Worm (Caenorhabditis elegans): ENCODE measurements around the gene fbxa-192.

The fbxa-192 gene

DNA sequence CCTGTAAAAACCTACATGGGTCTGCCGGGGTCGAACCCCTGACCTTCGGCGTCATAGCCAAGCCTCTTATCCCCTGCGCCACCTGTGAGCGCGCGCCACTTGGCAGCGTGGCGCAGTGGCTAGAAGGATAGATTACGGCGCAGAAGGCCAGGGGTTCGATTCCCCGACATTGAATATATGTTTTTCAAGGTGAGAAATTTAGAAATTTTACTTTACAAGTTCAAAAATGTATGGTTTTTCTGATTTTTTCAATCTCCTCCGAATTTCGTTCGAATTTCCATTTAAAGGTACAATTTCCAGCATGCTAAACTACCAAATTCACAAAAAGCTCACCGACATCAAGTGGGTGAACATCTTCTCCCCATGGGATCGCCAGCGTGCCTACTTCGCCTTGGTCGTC is 9.7 kb upstream of the fbxa-192 start, which contains the start of gene dgat-2:
TSS of gene dgat-2 (plus strand) at position 301 of the 400 bp plus-strand sequence.
- no peak for TF ChIP-seq fkh-2 (tag; optimal IDR thresholded peaks at IDR 0.05)
- no peak for TF ChIP-seq nhr-25 (tag; optimal IDR thresholded peaks at IDR 0.05)
- TF ChIP-seq egl-5 (tag; optimal IDR thresholded peaks at IDR 0.05), result no peak
- TF ChIP-seq mml-1 (tag; optimal IDR thresholded peaks at IDR 0.05), result no peak
- TF ChIP-seq ceh-82 (tag; optimal IDR thresholded peaks at IDR 0.05), result no peak
- no peak for TF ChIP-seq ztf-11 (tag; optimal IDR thresholded peaks at IDR 0.05)
- no peak for TF ChIP-seq hmg-11 (tag; optimal IDR thresholded peaks at IDR 0.05)
- TF ChIP-seq aly-2 (tag; optimal IDR thresholded peaks at IDR 0.05), result no peak
- no peak for TF ChIP-seq jun-1 (tag; optimal IDR thresholded peaks at IDR 0.05)
- no peak for TF ChIP-seq mdl-1 (tag; optimal IDR thresholded peaks at IDR 0.05)
- no peak for TF ChIP-seq nhr-23 (tag; optimal IDR thresholded peaks at IDR 0.05)
- no peak for TF ChIP-seq lin-15B (tag; optimal IDR thresholded peaks at IDR 0.05)
- no peak for TF ChIP-seq snpc-4 (tag; optimal IDR thresholded peaks at IDR 0.05)
- no peak for TF ChIP-seq ztf-4 (tag; optimal IDR thresholded peaks at IDR 0.05)

DNA sequence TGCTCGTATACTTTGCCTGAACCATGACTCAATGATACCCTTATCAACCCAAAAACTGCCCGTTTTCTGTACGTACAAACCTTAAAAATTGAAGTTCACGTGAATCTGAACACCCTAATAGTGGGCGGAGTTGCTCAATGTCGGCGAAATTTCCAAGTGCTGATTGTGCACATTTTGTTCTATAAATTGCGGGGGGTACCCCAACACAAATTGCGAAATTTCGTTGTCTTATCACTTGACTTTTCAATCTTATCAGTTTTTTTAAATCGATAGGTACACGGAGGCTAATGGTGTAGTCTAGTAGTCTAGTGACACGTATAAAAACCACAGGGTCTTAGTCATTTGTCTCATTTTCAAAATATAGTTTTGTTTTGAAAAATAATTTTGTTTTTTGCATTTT is 8.9 kb upstream of the fbxa-192 start, which contains the start of gene fbxa-108:
TSS of gene fbxa-108 (minus strand) at position 158 of the 400 bp plus-strand sequence.
- TF ChIP-seq pqm-1 (tag; optimal IDR thresholded peaks at IDR 0.05) (peak; percentile 99), snpc-4 (tag; optimal IDR thresholded peaks at IDR 0.05) (peak; percentile 14), nhr-11 (tag; optimal IDR thresholded peaks at IDR 0.05) (no peak), pha-4 (tag; optimal IDR thresholded peaks at IDR 0.05) (peak; percentile 71), elt-2 (tag; optimal IDR thresholded peaks at IDR 0.05) (peak; percentile 100), nhr-43 (tag; optimal IDR thresholded peaks at IDR 0.05; ENCODE audit: poor library complexity, severe bottlenecking) (no peak), jun-1 (tag; optimal IDR thresholded peaks at IDR 0.05) (peak; percentile 87), ceh-28 (tag; optimal IDR thresholded peaks at IDR 0.05) (peak; percentile 60)

DNA sequence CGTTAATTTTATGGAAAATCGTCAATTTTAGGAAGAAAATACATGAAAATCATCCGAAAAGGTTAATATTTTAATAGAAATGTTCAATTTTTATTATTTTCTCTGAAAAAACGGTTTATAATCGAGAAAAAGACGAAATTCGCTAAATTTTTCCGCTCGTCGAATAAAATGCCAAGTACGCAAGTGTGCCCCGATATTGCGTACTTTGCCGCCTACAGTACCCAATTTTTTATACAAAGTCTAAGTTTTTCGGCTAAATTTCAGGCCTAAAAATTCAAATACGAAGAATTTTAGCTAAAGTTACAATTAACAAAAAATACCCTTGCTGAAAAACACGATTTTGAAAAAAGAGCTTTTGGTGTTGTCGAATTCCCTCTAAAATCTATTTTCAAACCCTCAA is 8.5 kb upstream of the fbxa-192 start:
- no peak for TF ChIP-seq eor-1 (tag; optimal IDR thresholded peaks at IDR 0.05)
- no peak for TF ChIP-seq nhr-23 (tag; optimal IDR thresholded peaks at IDR 0.05)
- TF ChIP-seq ceh-16 (tag; optimal IDR thresholded peaks at IDR 0.05), result no peak
- no peak for TF ChIP-seq nhr-12 (tag; optimal IDR thresholded peaks at IDR 0.05)
- TF ChIP-seq skn-1 (tag; optimal IDR thresholded peaks at IDR 0.05), result no peak
- no peak for TF ChIP-seq R02D3.7 (tag; optimal IDR thresholded peaks at IDR 0.05)
- TF ChIP-seq elt-1 (tag; optimal IDR thresholded peaks at IDR 0.05), result no peak
- TF ChIP-seq nhr-28 (tag; optimal IDR thresholded peaks at IDR 0.05), result no peak
- TF ChIP-seq fos-1 (tag; optimal IDR thresholded peaks at IDR 0.05), result no peak
- no peak for TF ChIP-seq ama-1 (optimal IDR thresholded peaks at IDR 0.05)
- TF ChIP-seq tbx-2 (tag; optimal IDR thresholded peaks at IDR 0.05), result no peak
- TF ChIP-seq elt-2 (tag; optimal IDR thresholded peaks at IDR 0.05), result no peak
- TF ChIP-seq hmg-11 (tag; optimal IDR thresholded peaks at IDR 0.05), result no peak
- TF ChIP-seq unc-62 (GFP tag; optimal IDR thresholded peaks at IDR 0.05), result no peak

DNA sequence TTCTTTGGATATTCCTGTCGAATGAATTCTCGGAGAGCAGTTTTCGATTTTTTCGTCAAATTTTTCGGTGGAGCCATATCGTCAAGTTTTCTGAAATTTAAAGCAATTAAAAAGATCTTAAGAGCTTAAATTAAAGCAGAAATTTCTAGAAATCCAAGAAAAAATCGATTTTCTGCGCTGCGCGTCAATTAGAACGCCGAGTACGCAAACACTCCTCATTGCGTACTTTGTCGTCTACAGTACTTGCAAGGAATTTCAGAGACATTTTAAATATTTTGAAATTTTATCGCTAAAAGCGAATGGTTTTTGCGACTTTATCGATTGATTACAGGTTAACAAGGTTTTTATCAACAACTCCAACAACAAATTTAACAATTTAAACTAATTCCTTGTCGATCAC is 4.9 kb upstream of the fbxa-192 start:
- TF ChIP-seq mdl-1 (tag; optimal IDR thresholded peaks at IDR 0.05) (no peak), elt-2 (tag; optimal IDR thresholded peaks at IDR 0.05) (no peak), ztf-4 (tag; optimal IDR thresholded peaks at IDR 0.05) (no peak), eor-1 (tag; optimal IDR thresholded peaks at IDR 0.05) (no peak), fkh-2 (tag; optimal IDR thresholded peaks at IDR 0.05) (no peak), nhr-23 (tag; optimal IDR thresholded peaks at IDR 0.05) (no peak), lsy-12 (tag; optimal IDR thresholded peaks at IDR 0.05) (no peak), nhr-67 (tag; optimal IDR thresholded peaks at IDR 0.05) (no peak)

DNA sequence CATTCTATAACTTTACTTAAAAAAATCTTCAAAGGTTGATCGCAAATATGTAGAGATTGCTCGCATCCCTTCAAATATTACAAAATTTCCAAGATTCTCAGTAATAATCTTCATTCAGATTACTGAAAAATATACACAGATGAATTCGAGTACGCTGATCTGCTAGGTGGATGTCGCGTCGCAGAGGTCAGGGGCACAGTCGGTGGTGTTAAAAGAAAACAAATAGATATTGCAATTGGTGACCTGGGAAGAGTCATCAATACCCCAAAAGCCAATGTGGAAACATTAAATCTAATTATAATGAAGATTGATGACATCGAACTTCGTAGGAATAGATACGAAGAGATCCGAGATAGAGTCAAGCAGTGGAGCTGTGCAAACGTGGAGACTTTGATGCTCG is 21.8 kb downstream of the fbxa-192 start, which contains the start of gene F57G4.10:
TSS of gene F57G4.10 (plus strand) at position 301 of the 400 bp plus-strand sequence.
- no peak for TF ChIP-seq ceh-82 (tag; optimal IDR thresholded peaks at IDR 0.05)
- no peak for TF ChIP-seq nhr-25 (tag; optimal IDR thresholded peaks at IDR 0.05)
- no peak for TF ChIP-seq ztf-11 (tag; optimal IDR thresholded peaks at IDR 0.05)
- no peak for TF ChIP-seq nhr-237 (tag; optimal IDR thresholded peaks at IDR 0.05)
- no peak for TF ChIP-seq nhr-77 (tag; optimal IDR thresholded peaks at IDR 0.05)
- TF ChIP-seq nhr-11 (tag; optimal IDR thresholded peaks at IDR 0.05), result no peak
- no peak for TF ChIP-seq unc-62 (GFP tag; optimal IDR thresholded peaks at IDR 0.05)
- TF ChIP-seq daf-12 (tag; optimal IDR thresholded peaks at IDR 0.05), result no peak
- TF ChIP-seq lsy-12 (tag; optimal IDR thresholded peaks at IDR 0.05), result no peak
- TF ChIP-seq fkh-10 (GFP tag; optimal IDR thresholded peaks at IDR 0.05), result no peak
- TF ChIP-seq ama-1 (optimal IDR thresholded peaks at IDR 0.05), result no peak
- no peak for TF ChIP-seq fkh-2 (tag; optimal IDR thresholded peaks at IDR 0.05)
- no peak for TF ChIP-seq nfya-1 (tag; optimal IDR thresholded peaks at IDR 0.05; ENCODE audit: insufficient read depth)
- TF ChIP-seq ceh-9 (tag; optimal IDR thresholded peaks at IDR 0.05), result no peak
- no peak for TF ChIP-seq aly-2 (tag; optimal IDR thresholded peaks at IDR 0.05)
- TF ChIP-seq tbx-2 (tag; optimal IDR thresholded peaks at IDR 0.05), result no peak
- no peak for TF ChIP-seq nhr-12 (tag; optimal IDR thresholded peaks at IDR 0.05)
- no peak for TF ChIP-seq sea-2 (GFP tag; optimal IDR thresholded peaks at IDR 0.05)
- TF ChIP-seq ztf-4 (tag; optimal IDR thresholded peaks at IDR 0.05), result no peak
- TF ChIP-seq hmg-11 (tag; optimal IDR thresholded peaks at IDR 0.05), result no peak

Measured in whole organism, L3 larva.